Fruit fly (Drosophila melanogaster): Measurements from ENCODE around the gene Hmgcr.

DNA sequence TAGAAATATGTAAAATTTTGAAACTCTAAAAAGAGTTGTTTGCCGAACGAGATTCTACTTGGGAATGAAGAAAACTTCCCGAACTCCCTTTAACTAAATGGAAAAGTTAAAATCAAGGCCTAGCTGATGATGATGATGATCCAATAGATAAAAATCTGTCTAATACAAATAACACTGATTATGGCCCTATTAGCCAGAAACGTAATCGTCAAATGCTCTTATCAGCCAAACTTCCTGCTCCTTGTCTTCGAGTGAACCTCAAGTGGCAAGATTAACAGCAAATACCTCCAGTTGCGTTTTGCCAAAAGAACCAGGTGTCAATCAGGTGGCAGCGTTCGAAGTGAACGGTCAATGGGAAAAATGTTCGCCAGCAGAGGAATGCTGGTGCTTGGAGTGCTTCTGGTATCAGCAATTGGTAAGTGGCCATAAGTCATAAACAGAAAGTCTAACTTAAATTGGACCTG is 32.8 kb upstream of the Hmgcr start, which contains the start of the genes CG31468 and Gba1a:
- no peak for TF ChIP-seq OdsH (GFP tag; optimal IDR thresholded peaks at IDR 0.05)
- no peak for TF ChIP-seq Hr39 (GFP tag; optimal IDR thresholded peaks at IDR 0.05)
- no peak for TF ChIP-seq CG6808 (GFP tag; optimal IDR thresholded peaks at IDR 0.05)
- no peak for TF ChIP-seq CG11294 (GFP tag; IDR thresholded peaks at IDR 0.05)
- TF ChIP-seq CG6854 (GFP tag; optimal IDR thresholded peaks at IDR 0.05) = no peak
- no peak for TF ChIP-seq CG6276 (GFP tag; optimal IDR thresholded peaks at IDR 0.05)
- no peak for TF ChIP-seq Met (GFP tag; optimal IDR thresholded peaks at IDR 0.05)
- TF ChIP-seq Smox (GFP tag; optimal IDR thresholded peaks at IDR 0.05) = no peak
- no peak for TF ChIP-seq Gug (GFP tag; IDR thresholded peaks at IDR 0.05)
- no peak for TF ChIP-seq CG8119 (GFP tag; IDR thresholded peaks at IDR 0.05)
- no peak for TF ChIP-seq cyc (GFP tag; optimal IDR thresholded peaks at IDR 0.05)
- TF ChIP-seq CG3032 (tag; optimal IDR thresholded peaks at IDR 0.05) = no peak
- TF ChIP-seq topi (GFP tag; optimal IDR thresholded peaks at IDR 0.05) = no peak
